Fruit fly (Drosophila melanogaster) whole organism, pupa: Measurements from ENCODE around the gene Cdc7.

Experiments
- CG10348 ChIP-seq: fragments of 200-800 bp; sonication (Bioruptor generic); IDR thresholded peaks from 2 replicates; pipeline ENCODE4 v1.3.6; 2022; ENCODE audit warnings: missing biosample characterization, missing genetic modification characterization
- CG12605 ChIP-seq: fragments of 200-800 bp; sonication (Bioruptor generic); IDR thresholded peaks from 2 replicates; pipeline ENCODE4 v1.3.6; 2022; ENCODE audit warnings: missing biosample characterization, missing genetic modification characterization
- CG13204 ChIP-seq: fragments of 200-800 bp; sonication (Bioruptor generic); optimal IDR thresholded peaks from 2 replicates; lab custom pipeline; 2018; ENCODE audit warnings: missing biosample characterization, mild to moderate bottlenecking, missing genetic modification characterization, moderate library complexity
- CG14655 ChIP-seq: fragments of 200-800 bp; sonication (Bioruptor generic); optimal IDR thresholded peaks from 3 replicates; lab custom pipeline; 2017; ENCODE audit warnings: mild to moderate bottlenecking, missing biosample characterization, missing genetic modification reagents, missing genetic modification characterization
- CG15710 ChIP-seq: fragments of 200-800 bp; sonication (Bioruptor generic); optimal IDR thresholded peaks from 2 replicates; lab custom pipeline; 2018; ENCODE audit warnings: missing biosample characterization, mild to moderate bottlenecking, missing genetic modification characterization, moderate library complexity
- CG17806 ChIP-seq: fragments of 200-800 bp; sonication (Bioruptor generic); optimal IDR thresholded peaks from 2 replicates; lab custom pipeline; 2018; ENCODE audit warnings: missing biosample characterization, mild to moderate bottlenecking, missing genetic modification characterization, moderate library complexity
- CG32121 ChIP-seq: fragments of 200-800 bp; sonication (Bioruptor generic); IDR thresholded peaks from 2 replicates; pipeline ENCODE4 v1.3.6; 2022; ENCODE audit warnings: missing biosample characterization, missing genetic modification characterization
- CG34367 ChIP-seq: fragments of 200-800 bp; sonication (Bioruptor generic); optimal IDR thresholded peaks from 2 replicates; lab custom pipeline; 2018; ENCODE audit warnings: missing biosample characterization, mild to moderate bottlenecking, missing genetic modification characterization
- CG4496 ChIP-seq: fragments of 200-800 bp; sonication (Bioruptor generic); IDR thresholded peaks from 3 replicates; pipeline ENCODE4 v1.3.6; 2022; ENCODE audit warnings: missing biosample characterization, missing genetic modification characterization
- CG8159 ChIP-seq: fragments of 200-800 bp; sonication (Bioruptor generic); optimal IDR thresholded peaks from 3 replicates; lab custom pipeline; 2018; ENCODE audit warnings: missing biosample characterization, mild to moderate bottlenecking, missing genetic modification characterization, moderate library complexity
- CG8301 ChIP-seq: fragments of 200-800 bp; sonication (Bioruptor generic); optimal IDR thresholded peaks from 2 replicates; lab custom pipeline; 2018; ENCODE audit warnings: missing biosample characterization, mild to moderate bottlenecking, missing genetic modification characterization
- CG9948 ChIP-seq: fragments of 200-800 bp; sonication (Bioruptor generic); optimal IDR thresholded peaks from 2 replicates; lab custom pipeline; 2018; ENCODE audit warnings: missing biosample characterization, mild to moderate bottlenecking, missing genetic modification characterization, moderate library complexity
- D1 ChIP-seq: fragments of 200-800 bp; sonication (Bioruptor generic); optimal IDR thresholded peaks from 2 replicates; lab custom pipeline; 2018; ENCODE audit warnings: missing biosample characterization, mild to moderate bottlenecking, missing genetic modification characterization, moderate library complexity
- EcR ChIP-seq: fragments of 200-800 bp; sonication (Bioruptor generic); optimal IDR thresholded peaks from 3 replicates; lab custom pipeline; 2019; ENCODE audit warnings: missing biosample characterization, missing genetic modification characterization, mild to moderate bottlenecking, moderate library complexity, missing genetic modification reagents
- Ets98B ChIP-seq: fragments of 200-800 bp; sonication (Bioruptor generic); IDR thresholded peaks from 2 replicates; pipeline ENCODE4 v1.3.6; 2022; ENCODE audit warnings: missing biosample characterization, missing genetic modification characterization
- Pif1A ChIP-seq: fragments of 200-800 bp; sonication (Bioruptor generic); optimal IDR thresholded peaks from 3 replicates; lab custom pipeline; 2016; ENCODE audit warnings: missing biosample characterization, missing genetic modification characterization
- Pif1B ChIP-seq: fragments of 200-800 bp; sonication (Bioruptor generic); optimal IDR thresholded peaks from 3 replicates; lab custom pipeline; 2016; ENCODE audit warnings: missing biosample characterization, missing genetic modification characterization
- Snoo ChIP-seq: fragments of 200-800 bp; sonication (Bioruptor generic); optimal IDR thresholded peaks from 3 replicates; lab custom pipeline; 2017; ENCODE audit warnings: missing biosample characterization, mild to moderate bottlenecking, missing genetic modification characterization, inconsistent platforms
- fd96Ca ChIP-seq: fragments of 200-800 bp; sonication (Bioruptor generic); IDR thresholded peaks from 3 replicates; pipeline ENCODE4 v1.3.6; 2022; ENCODE audit warnings: missing biosample characterization, missing genetic modification characterization
- gl ChIP-seq: fragments of 200-800 bp; sonication (Bioruptor generic); optimal IDR thresholded peaks from 2 replicates; lab custom pipeline; 2018; ENCODE audit warnings: missing biosample characterization, mild to moderate bottlenecking, missing genetic modification characterization
- rn ChIP-seq: fragments of 200-800 bp; sonication (Bioruptor generic); IDR thresholded peaks from 2 replicates; pipeline ENCODE4 v1.3.6; 2022; ENCODE audit warnings: missing biosample characterization, missing genetic modification characterization

Gene Cdc7

DNA sequence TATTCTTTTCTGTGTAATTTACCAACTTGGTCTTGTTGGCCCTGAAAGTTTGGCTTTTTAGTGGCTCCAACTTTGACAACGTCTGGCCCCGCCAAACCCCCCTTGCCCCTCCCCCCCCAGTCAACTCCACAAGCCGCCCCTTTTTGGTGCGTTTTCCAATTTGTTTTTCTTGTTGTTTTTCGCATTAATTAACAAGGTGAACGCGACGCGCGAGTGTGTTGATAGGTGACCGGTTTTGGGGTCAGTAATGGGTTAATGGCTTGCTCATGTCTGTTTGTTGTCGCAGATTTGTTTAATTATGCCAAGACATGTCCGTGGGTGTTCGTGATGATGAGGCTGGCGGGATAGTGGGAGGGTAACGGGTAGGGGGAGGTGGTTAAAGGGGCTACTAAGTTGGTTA, 37.6 kb upstream of the Cdc7 start:
- TF ChIP-seq EcR (GFP tag; lab: Kevin White, UChicago): no peak
- TF ChIP-seq CG34367 (tag; lab: Kevin White, UChicago): no peak
- no peak for TF ChIP-seq CG32121
- TF ChIP-seq CG10348 (GFP tag; lab: Robert Waterston, UW): no peak
- no peak for TF ChIP-seq gl (tag; lab: Kevin White, UChicago)
- TF ChIP-seq CG8159 (tag; lab: Kevin White, UChicago): no peak
- no peak for TF ChIP-seq CG4496
- no peak for TF ChIP-seq Pif1B (GFP tag; lab: Kevin White, UChicago)
- no peak for TF ChIP-seq D1
- TF ChIP-seq rn (GFP tag; lab: Robert Waterston, UW): no peak
- TF ChIP-seq Snoo (tag; lab: Kevin White, UChicago): no peak
- TF ChIP-seq CG9948 (tag; lab: Kevin White, UChicago): no peak
- no peak for TF ChIP-seq CG13204
- no peak for TF ChIP-seq CG8301 (tag; lab: Kevin White, UChicago)
- no peak for TF ChIP-seq CG14655 (GFP tag; lab: Kevin White, UChicago)

DNA sequence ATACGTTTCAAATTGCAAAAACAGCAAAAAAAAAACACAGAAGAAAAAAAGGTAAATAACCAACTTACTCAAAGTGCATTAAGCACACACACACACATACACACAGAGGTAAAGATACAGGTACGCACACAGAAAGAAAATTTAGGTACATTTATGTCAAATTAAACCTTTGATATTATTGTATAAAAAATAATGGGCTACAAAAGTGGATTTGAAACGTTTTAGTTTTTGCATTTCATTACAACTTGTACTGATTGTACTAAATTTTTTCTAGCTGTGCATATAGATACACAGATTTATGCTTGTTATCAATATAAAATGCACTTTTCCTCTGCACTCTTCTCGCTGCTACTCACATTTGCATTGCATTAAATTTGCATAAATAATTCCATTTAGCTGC, 37.0 kb upstream of the Cdc7 start:
- TF ChIP-seq CG17806 (tag; lab: Kevin White, UChicago) (peak; percentile 37), rn (GFP tag; lab: Robert Waterston, UW) (no peak), CG12605 (GFP tag; lab: Robert Waterston, UW) (peak; percentile 32), CG34367 (tag; lab: Kevin White, UChicago) (peak; percentile 24), CG8301 (tag; lab: Kevin White, UChicago) (peak; percentile 39), CG15710 (tag; lab: Kevin White, UChicago) (peak; percentile 3), EcR (GFP tag; lab: Kevin White, UChicago) (no peak), D1 (no peak), gl (tag; lab: Kevin White, UChicago) (no peak), CG4496 (peak; percentile 79; the same call in 2 of the 3 replicates), CG32121 (peak; percentile 22; the same call in 1 of the 2 replicates), Ets98B (GFP tag; lab: Robert Waterston, UW) (peak; percentile 71), CG10348 (GFP tag; lab: Robert Waterston, UW) (no peak), Pif1A (no peak), CG13204 (no peak), Snoo (tag; lab: Kevin White, UChicago) (no peak), CG8159 (tag; lab: Kevin White, UChicago) (peak; percentile 29), Pif1B (GFP tag; lab: Kevin White, UChicago) (no peak), CG14655 (GFP tag; lab: Kevin White, UChicago) (peak; percentile 50), fd96Ca (no peak), CG9948 (tag; lab: Kevin White, UChicago) (peak; percentile 54)

DNA sequence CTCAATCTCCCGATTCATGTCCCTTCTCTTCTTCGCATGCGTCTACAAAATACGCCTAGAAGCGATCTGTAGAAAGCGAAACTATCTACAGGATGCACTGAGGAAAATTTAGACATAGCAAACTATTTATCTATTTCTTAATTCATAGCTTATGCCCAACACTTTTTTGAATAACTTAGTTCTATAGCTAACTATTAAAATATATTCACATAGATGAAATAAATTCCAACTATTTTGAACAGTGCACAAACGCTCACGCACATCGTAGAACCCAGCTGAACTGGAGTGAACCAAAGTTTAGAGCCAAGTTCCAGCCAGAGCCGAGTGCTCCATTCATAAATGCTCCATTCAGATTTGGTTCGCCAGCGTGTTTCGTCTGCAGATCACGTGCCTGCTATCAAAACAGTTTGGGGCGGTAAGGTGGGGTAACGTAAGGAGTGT, 32.8 kb upstream of the Cdc7 start:
- TF ChIP-seq CG17806 (tag; lab: Kevin White, UChicago) (peak; percentile 79), CG8159 (tag; lab: Kevin White, UChicago) (peak; percentile 79), rn (GFP tag; lab: Robert Waterston, UW) (peak; percentile 63), CG34367 (tag; lab: Kevin White, UChicago) (peak; percentile 70), CG13204 (peak; percentile 14), CG10348 (GFP tag; lab: Robert Waterston, UW) (no peak), CG12605 (GFP tag; lab: Robert Waterston, UW) (peak; percentile 55; the same call in 1 of the 2 replicates), D1 (peak; percentile 19), Pif1A (peak; percentile 77), Snoo (tag; lab: Kevin White, UChicago) (no peak), EcR (GFP tag; lab: Kevin White, UChicago) (peak; percentile 3), CG9948 (tag; lab: Kevin White, UChicago) (peak; percentile 78), Ets98B (GFP tag; lab: Robert Waterston, UW) (peak; percentile 41), CG8301 (tag; lab: Kevin White, UChicago) (peak; percentile 79), gl (tag; lab: Kevin White, UChicago) (peak; percentile 27), Pif1B (GFP tag; lab: Kevin White, UChicago) (peak; percentile 27), CG4496 (peak; percentile 84), CG15710 (tag; lab: Kevin White, UChicago) (peak; percentile 79), CG32121 (peak; percentile 52; the same call in 1 of the 2 replicates), fd96Ca (peak; percentile 56; the same call in 1 of the 3 replicates), CG14655 (GFP tag; lab: Kevin White, UChicago) (peak; percentile 84)

DNA sequence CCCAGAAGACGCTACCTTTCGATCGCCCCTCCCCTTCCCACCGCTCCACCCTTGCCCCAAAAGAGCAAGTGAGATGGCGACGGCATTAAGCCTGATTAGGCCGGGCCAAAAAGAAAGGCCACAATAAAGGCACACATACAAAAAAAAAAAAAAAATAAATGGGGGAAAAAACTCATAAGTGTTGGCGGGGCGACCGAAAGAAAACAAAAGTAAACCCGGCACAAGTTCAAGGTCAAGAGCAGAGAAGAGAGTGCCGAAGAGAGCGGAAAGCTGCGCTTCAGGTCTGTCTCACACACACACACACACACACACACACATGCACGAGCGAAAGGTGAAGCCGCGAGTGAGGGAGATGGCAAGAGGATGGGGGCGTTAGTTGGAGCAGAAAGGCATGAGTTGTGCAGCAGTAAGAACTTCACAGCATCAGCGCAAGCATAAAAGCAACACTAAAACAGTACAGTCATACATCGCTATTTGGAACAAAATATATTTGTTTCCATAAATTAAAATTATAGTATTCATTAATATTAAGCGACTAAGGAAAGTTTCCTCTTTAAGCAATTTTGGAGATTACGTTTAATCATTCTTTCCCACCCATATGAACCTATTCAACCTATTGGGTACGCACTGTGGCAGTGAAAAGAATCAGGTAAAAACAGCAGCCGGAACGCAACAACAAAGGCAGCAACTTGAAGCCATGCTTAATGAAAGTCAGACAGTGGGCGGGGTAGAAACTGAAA, 30.2 kb upstream of the Cdc7 start:
- peak; percentile 78 for TF ChIP-seq CG14655 (GFP tag; lab: Kevin White, UChicago)
- TF ChIP-seq Pif1B (GFP tag; lab: Kevin White, UChicago): peak; percentile 51
- peak; percentile 10 for TF ChIP-seq CG13204
- TF ChIP-seq CG9948 (tag; lab: Kevin White, UChicago): peak; percentile 63
- TF ChIP-seq rn (GFP tag; lab: Robert Waterston, UW): no peak
- TF ChIP-seq CG32121: peak; percentile 13; the same call in 1 of the 2 replicates
- TF ChIP-seq D1: no peak
- peak; percentile 66 for TF ChIP-seq CG4496
- no peak for TF ChIP-seq CG10348 (GFP tag; lab: Robert Waterston, UW)
- peak; percentile 58 for TF ChIP-seq CG8301 (tag; lab: Kevin White, UChicago)
- TF ChIP-seq Pif1A: peak; percentile 34
- peak; percentile 38 for TF ChIP-seq Snoo (tag; lab: Kevin White, UChicago)
- TF ChIP-seq CG8159 (tag; lab: Kevin White, UChicago): peak; percentile 68
- TF ChIP-seq EcR (GFP tag; lab: Kevin White, UChicago): peak; percentile 86
- TF ChIP-seq fd96Ca: no peak; the same call in 1 of the 3 replicates
- TF ChIP-seq Ets98B (GFP tag; lab: Robert Waterston, UW): peak; percentile 34; the same call in 1 of the 2 replicates
- peak; percentile 66 for TF ChIP-seq CG17806 (tag; lab: Kevin White, UChicago)
- peak; percentile 6 for TF ChIP-seq gl (tag; lab: Kevin White, UChicago)
- TF ChIP-seq CG34367 (tag; lab: Kevin White, UChicago): peak; percentile 54
- peak; percentile 61; the same call in 1 of the 2 replicates for TF ChIP-seq CG12605 (GFP tag; lab: Robert Waterston, UW)
- peak; percentile 70 for TF ChIP-seq CG15710 (tag; lab: Kevin White, UChicago)
